Fruit fly (Drosophila melanogaster): ENCODE data around the gene CG17298.

CG17298 gene

dm6 chr3R:21282897-21283296 is at the start of gene CG17298:
Gene CG17298, plus strand, starts transcription at chr3R:21283197.
- TF ChIP-seq Mnt (GFP tag; optimal IDR thresholded peaks at IDR 0.05) (no peak), CG14711 (tag; optimal IDR thresholded peaks at IDR 0.05) (no peak), CG12768 (GFP tag; optimal IDR thresholded peaks at IDR 0.05) (no peak), toe (GFP tag; optimal IDR thresholded peaks at IDR 0.05) (no peak), Crg-1 (GFP tag; optimal IDR thresholded peaks at IDR 0.05) (no peak), ovo (GFP tag; optimal IDR thresholded peaks at IDR 0.05) (no peak), pad (GFP tag; optimal IDR thresholded peaks at IDR 0.05) (no peak)

- no peak for TF ChIP-seq ovo (GFP tag; optimal IDR thresholded peaks at IDR 0.05)
- no peak for TF ChIP-seq CG5204 (GFP tag; optimal IDR thresholded peaks at IDR 0.05)
Measured at dm6 chr3R:21237099-21237498, 45.9 kb upstream of the CG17298 start, which contains the start of gene e. Gene e, minus strand, starts transcription at chr3R:21237177.

DNA sequence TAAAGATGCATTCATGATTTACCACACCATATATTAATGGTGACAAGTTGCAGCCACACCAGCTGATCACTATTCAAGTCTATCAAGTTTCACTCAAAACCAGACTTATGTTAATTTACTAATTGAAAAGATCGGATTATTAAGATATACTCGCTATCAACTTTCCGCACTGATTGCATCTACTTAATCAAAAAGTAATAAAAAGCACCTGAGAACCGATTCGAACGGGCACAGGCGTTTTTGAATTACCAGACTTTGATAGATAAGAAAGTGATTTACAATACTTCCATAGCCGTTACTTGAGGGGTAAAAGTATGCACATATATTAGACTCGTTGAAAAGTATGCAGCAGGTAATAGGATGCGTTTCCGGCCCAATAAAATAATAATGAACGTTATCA is 41.7 kb upstream of the CG17298 start:
- no peak for TF ChIP-seq pad (GFP tag; optimal IDR thresholded peaks at IDR 0.05)
- TF ChIP-seq cic (GFP tag; optimal IDR thresholded peaks at IDR 0.05): no peak
- no peak for TF ChIP-seq cnc (optimal IDR thresholded peaks at IDR 0.05)
- TF ChIP-seq Mnt (GFP tag; optimal IDR thresholded peaks at IDR 0.05): no peak

dm6 chr3R:21242318-21242717 is 40.7 kb upstream of the CG17298 start, which contains the start of gene CG5892:
Gene CG5892, plus strand, starts transcription at chr3R:21242618.
- TF ChIP-seq Clk (GFP tag; optimal IDR thresholded peaks at IDR 0.05): no peak
- no peak for TF ChIP-seq CG5204 (GFP tag; optimal IDR thresholded peaks at IDR 0.05)
- TF ChIP-seq CG1620 (GFP tag; optimal IDR thresholded peaks at IDR 0.05): no peak
- TF ChIP-seq tj (GFP tag; optimal IDR thresholded peaks at IDR 0.05): no peak
- no peak for TF ChIP-seq cic (GFP tag; optimal IDR thresholded peaks at IDR 0.05)
- no peak for TF ChIP-seq ovo (GFP tag; optimal IDR thresholded peaks at IDR 0.05)
- TF ChIP-seq CG11617 (GFP tag; optimal IDR thresholded peaks at IDR 0.05): no peak

DNA sequence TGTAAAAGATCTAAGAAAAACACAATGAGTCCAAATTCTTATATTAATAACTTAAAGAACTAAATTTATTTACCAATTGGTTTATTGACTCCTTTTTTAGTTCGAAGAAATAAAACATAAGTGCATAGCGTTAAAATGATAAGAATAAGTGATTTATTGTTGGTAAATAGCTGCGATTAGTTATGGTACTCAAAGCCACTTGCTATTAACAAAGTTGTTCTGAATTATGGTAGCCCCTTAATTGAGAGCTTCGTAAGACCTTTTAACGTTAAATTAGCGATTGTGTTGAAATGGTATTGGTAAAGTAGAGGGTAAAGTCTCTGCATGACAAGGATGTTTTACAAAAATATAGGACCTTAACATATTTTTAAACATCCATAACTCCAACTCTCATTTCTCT is 37.2 kb upstream of the CG17298 start:
- TF ChIP-seq ovo (GFP tag; optimal IDR thresholded peaks at IDR 0.05): no peak
- TF ChIP-seq Crg-1 (GFP tag; optimal IDR thresholded peaks at IDR 0.05): no peak
- TF ChIP-seq CG7101 (tag; optimal IDR thresholded peaks at IDR 0.05): no peak
- peak; percentile 15 for TF ChIP-seq kay (GFP tag; ENCODE audit: borderline replicate concordance)
- TF ChIP-seq CG14711 (tag; optimal IDR thresholded peaks at IDR 0.05): no peak

- TF ChIP-seq bab1 (GFP tag; optimal IDR thresholded peaks at IDR 0.05): no peak
- peak; percentile 8 for TF ChIP-seq CG7045 (GFP tag; optimal IDR thresholded peaks at IDR 0.05)
- TF ChIP-seq Crg-1 (GFP tag; optimal IDR thresholded peaks at IDR 0.05): peak; percentile 26
- peak; percentile 89 for TF ChIP-seq CG12768 (GFP tag; optimal IDR thresholded peaks at IDR 0.05)
- TF ChIP-seq CG1620 (GFP tag; optimal IDR thresholded peaks at IDR 0.05): no peak
- TF ChIP-seq toe (GFP tag; optimal IDR thresholded peaks at IDR 0.05): peak; percentile 34
- no peak for TF ChIP-seq ovo (GFP tag; optimal IDR thresholded peaks at IDR 0.05)
- peak; percentile 100 for TF ChIP-seq cic (GFP tag; optimal IDR thresholded peaks at IDR 0.05)
- TF ChIP-seq CG5204 (GFP tag; optimal IDR thresholded peaks at IDR 0.05): no peak
- peak; percentile 63 for TF ChIP-seq CG33017 (tag; optimal IDR thresholded peaks at IDR 0.05)
- peak; percentile 21 for TF ChIP-seq CG14711 (tag; optimal IDR thresholded peaks at IDR 0.05)
- peak; percentile 14 for TF ChIP-seq Hr96 (GFP tag; optimal IDR thresholded peaks at IDR 0.05)
- peak; percentile 30 for TF ChIP-seq Mnt (GFP tag; optimal IDR thresholded peaks at IDR 0.05)
- peak; percentile 47 for TF ChIP-seq CG7101 (tag; optimal IDR thresholded peaks at IDR 0.05)
- TF ChIP-seq CG11617 (GFP tag; optimal IDR thresholded peaks at IDR 0.05): peak; percentile 73
- peak; percentile 29 for TF ChIP-seq Clk (GFP tag; optimal IDR thresholded peaks at IDR 0.05)
- TF ChIP-seq kay (GFP tag; ENCODE audit: borderline replicate concordance): peak; percentile 83
- peak; percentile 11 for TF ChIP-seq tj (GFP tag; optimal IDR thresholded peaks at IDR 0.05)
- no peak for TF ChIP-seq cnc (optimal IDR thresholded peaks at IDR 0.05)
- no peak for TF ChIP-seq pad (GFP tag; optimal IDR thresholded peaks at IDR 0.05)
Measured at dm6 chr3R:21246492-21247061, 36.4 kb upstream of the CG17298 start, which contains the start of gene ETHR. Gene ETHR, plus strand, starts transcription at chr3R:21247011.

dm6 chr3R:21252478-21252877 is 30.5 kb upstream of the CG17298 start:
- TF ChIP-seq cnc (optimal IDR thresholded peaks at IDR 0.05) (no peak), Mnt (GFP tag; optimal IDR thresholded peaks at IDR 0.05) (no peak), cic (GFP tag; optimal IDR thresholded peaks at IDR 0.05) (no peak), ovo (GFP tag; optimal IDR thresholded peaks at IDR 0.05) (no peak), CG33017 (tag; optimal IDR thresholded peaks at IDR 0.05) (no peak), CG5204 (GFP tag; optimal IDR thresholded peaks at IDR 0.05) (no peak), CG7045 (GFP tag; optimal IDR thresholded peaks at IDR 0.05) (no peak), pad (GFP tag; optimal IDR thresholded peaks at IDR 0.05) (no peak), CG11617 (GFP tag; optimal IDR thresholded peaks at IDR 0.05) (no peak)

dm6 chr3R:21254296-21254695 is 28.7 kb upstream of the CG17298 start:
- TF ChIP-seq Clk (GFP tag; optimal IDR thresholded peaks at IDR 0.05): no peak
- TF ChIP-seq CG33017 (tag; optimal IDR thresholded peaks at IDR 0.05): no peak
- no peak for TF ChIP-seq Hr96 (GFP tag; optimal IDR thresholded peaks at IDR 0.05)
- no peak for TF ChIP-seq toe (GFP tag; optimal IDR thresholded peaks at IDR 0.05)
- no peak for TF ChIP-seq CG5204 (GFP tag; optimal IDR thresholded peaks at IDR 0.05)
- no peak for TF ChIP-seq Mnt (GFP tag; optimal IDR thresholded peaks at IDR 0.05)

Measured in whole organism, adult.